Fruit fly (Drosophila melanogaster) whole organism, wandering third instar larva: Measurements from ENCODE around the gene CG7655.

Experiments used
- Abd-B ChIP-seq: fragments of >200 bp; optimal IDR thresholded peaks from 2 replicates; lab custom pipeline; 2017; ENCODE audit warnings: missing biosample characterization, missing genetic modification characterization
- CG32264 ChIP-seq: fragments of 200-800 bp; sonication (Bioruptor generic); optimal IDR thresholded peaks from 2 replicates; lab custom pipeline; 2016; ENCODE audit warnings: missing biosample characterization, missing genetic modification characterization
- CG9705 ChIP-seq: fragments of 200-800 bp; sonication (Bioruptor generic); optimal IDR thresholded peaks from 2 replicates; lab custom pipeline; 2018; ENCODE audit warnings: missing biosample characterization, mild to moderate bottlenecking, missing genetic modification characterization
- CrebA ChIP-seq: fragments of 200-800 bp; sonication (Bioruptor generic); optimal IDR thresholded peaks from 2 replicates; lab custom pipeline; 2016; ENCODE audit warnings: missing biosample characterization, mild to moderate bottlenecking, missing genetic modification characterization, borderline replicate concordance
- Dif ChIP-seq: fragments of 200-275, 200-300 bp; sonication (Bioruptor generic); optimal IDR thresholded peaks from 2 replicates; lab custom pipeline; 2018; ENCODE audit warnings: missing biosample characterization, missing genetic modification characterization; ENCODE audit not compliant: partially characterized antibody
- GATAd ChIP-seq: sonication (Bioruptor generic); optimal IDR thresholded peaks from 2 replicates; lab custom pipeline; 2016; ENCODE audit warnings: missing biosample characterization, missing genetic modification characterization
- Hnf4 ChIP-seq: fragments of 200-800 bp; sonication (Bioruptor generic); optimal IDR thresholded peaks from 2 replicates; lab custom pipeline; 2016; ENCODE audit warnings: missing biosample characterization, mild to moderate bottlenecking, missing genetic modification characterization
- Hr78 ChIP-seq: fragments of >200 bp; optimal IDR thresholded peaks from 2 replicates; lab custom pipeline; 2017; ENCODE audit warnings: missing biosample characterization, missing genetic modification characterization
- Hr83 ChIP-seq: fragments of 200-300 bp; sonication (Bioruptor generic); optimal IDR thresholded peaks from 2 replicates; lab custom pipeline; 2016; ENCODE audit warnings: missing biosample characterization, mild to moderate bottlenecking, missing genetic modification characterization, moderate library complexity; ENCODE audit not compliant: poor library complexity, severe bottlenecking
- Jra ChIP-seq: sonication (Bioruptor generic); optimal IDR thresholded peaks from 2 replicates; lab custom pipeline; 2016; ENCODE audit warnings: missing biosample characterization, missing genetic modification characterization
- Mio ChIP-seq: sonication (Bioruptor generic); optimal IDR thresholded peaks from 2 replicates; lab custom pipeline; 2016; ENCODE audit warnings: missing biosample characterization, missing genetic modification characterization
- Myc ChIP-seq: fragments of >200 bp; optimal IDR thresholded peaks from 2 replicates; lab custom pipeline; 2017
- N ChIP-seq: fragments of >200 bp; optimal IDR thresholded peaks from 2 replicates; lab custom pipeline; 2018; ENCODE audit warnings: missing biosample characterization, missing external identifiers, missing genetic modification characterization
- OdsH ChIP-seq: fragments of 200-800 bp; sonication (Bioruptor generic); optimal IDR thresholded peaks from 2 replicates; lab custom pipeline; 2016; ENCODE audit warnings: missing biosample characterization, mild to moderate bottlenecking, missing genetic modification characterization
- Rel ChIP-seq, 2 experiments: fragments of 200-800 bp; sonication (Bioruptor generic) in 1 of 2; optimal IDR thresholded peaks; 2 replicates in 1 of 2; 3 replicates in 1 of 2; lab custom pipeline; 2016 to 2019; ENCODE audit warnings: mild to moderate bottlenecking in 2 of 2, missing biosample characterization in 2 of 2, missing genetic modification characterization in 2 of 2, moderate library complexity in 1 of 2
- Sp1 ChIP-seq: fragments of 200-800 bp; sonication (Bioruptor generic); optimal IDR thresholded peaks from 3 replicates; lab custom pipeline; 2019; ENCODE audit warnings: missing biosample characterization, mild to moderate bottlenecking, missing genetic modification characterization, moderate library complexity
- Vsx2 ChIP-seq: fragments of 200-300, 225-300 bp; sonication (Bioruptor generic); optimal IDR thresholded peaks from 2 replicates; lab custom pipeline; 2018; ENCODE audit warnings: missing biosample characterization, missing genetic modification characterization; ENCODE audit not compliant: partially characterized antibody
- brk ChIP-seq: fragments of 200-800 bp; sonication (Bioruptor generic); optimal IDR thresholded peaks from 2 replicates; lab custom pipeline; 2016; ENCODE audit warnings: missing biosample characterization, mild to moderate bottlenecking, missing genetic modification characterization
- dl ChIP-seq, 2 experiments: fragments of 175-275, 200-275 bp in 1 of 2; fragments of 200-275 bp in 1 of 2; sonication (Bioruptor generic); optimal IDR thresholded peaks; lab custom pipeline; 2018; ENCODE audit warnings: mild to moderate bottlenecking in 2 of 2, missing biosample characterization in 2 of 2, missing genetic modification characterization in 2 of 2, moderate library complexity in 2 of 2; ENCODE audit not compliant: partially characterized antibody in 2 of 2, insufficient read depth in 1 of 2
- dmrt93B ChIP-seq: fragments of 200-800 bp; sonication (Bioruptor generic); optimal IDR thresholded peaks from 2 replicates; lab custom pipeline; 2018; ENCODE audit warnings: missing biosample characterization, mild to moderate bottlenecking, missing genetic modification characterization
- ey ChIP-seq: fragments of 200-800 bp; sonication (Bioruptor generic); optimal IDR thresholded peaks from 2 replicates; lab custom pipeline; 2016; ENCODE audit warnings: missing biosample characterization, missing genetic modification characterization
- foxo ChIP-seq, 2 experiments: fragments of 200-800 bp; sonication (Bioruptor generic); optimal IDR thresholded peaks; 2 replicates in 1 of 2; 3 replicates in 1 of 2; lab custom pipeline; 2016 to 2017; ENCODE audit warnings: missing biosample characterization in 2 of 2, missing genetic modification characterization in 2 of 2
- fru ChIP-seq: fragments of 200-800 bp; sonication (Bioruptor generic); optimal IDR thresholded peaks from 3 replicates; lab custom pipeline; 2016; ENCODE audit warnings: missing biosample characterization, mild to moderate bottlenecking, missing genetic modification characterization
- h ChIP-seq: fragments of 200-800 bp; sonication (Bioruptor generic); optimal IDR thresholded peaks from 3 replicates; lab custom pipeline; 2016; ENCODE audit warnings: missing biosample characterization, mild to moderate bottlenecking, missing genetic modification characterization
- jim ChIP-seq: fragments of 175-275, 200-325 bp; sonication (Bioruptor generic); optimal IDR thresholded peaks from 2 replicates; lab custom pipeline; 2016; ENCODE audit warnings: missing biosample characterization, mild to moderate bottlenecking, missing genetic modification characterization
- pan ChIP-seq: fragments of >200 bp; optimal IDR thresholded peaks from 2 replicates; lab custom pipeline; 2017
- psq ChIP-seq: fragments of 200-800 bp; sonication (Bioruptor generic); optimal IDR thresholded peaks from 3 replicates; lab custom pipeline; 2017; ENCODE audit warnings: missing biosample characterization, mild to moderate bottlenecking, missing genetic modification characterization, moderate library complexity
- rgr ChIP-seq: fragments of 200-800 bp; sonication (Bioruptor generic); optimal IDR thresholded peaks from 3 replicates; lab custom pipeline; 2016; ENCODE audit warnings: missing biosample characterization, mild to moderate bottlenecking, missing genetic modification characterization
- sage ChIP-seq: fragments of 200-800 bp; sonication (Bioruptor generic); optimal IDR thresholded peaks from 2 replicates; lab custom pipeline; 2016; ENCODE audit warnings: missing biosample characterization, mild to moderate bottlenecking, missing genetic modification characterization
- sv ChIP-seq: fragments of 200-800 bp; sonication (Bioruptor generic); optimal IDR thresholded peaks from 3 replicates; lab custom pipeline; 2016; ENCODE audit warnings: missing biosample characterization, missing genetic modification characterization
- tai ChIP-seq: sonication (Bioruptor generic); optimal IDR thresholded peaks from 2 replicates; lab custom pipeline; 2016; ENCODE audit warnings: missing biosample characterization, missing genetic modification characterization
- usp ChIP-seq: fragments of >200 bp; optimal IDR thresholded peaks from 2 replicates; lab custom pipeline; 2017; ENCODE audit warnings: missing biosample characterization, missing genetic modification characterization
- woc ChIP-seq: sonication (Bioruptor generic); optimal IDR thresholded peaks from 2 replicates; lab custom pipeline; 2016; ENCODE audit warnings: missing biosample characterization, mild to moderate bottlenecking, missing genetic modification characterization

CG7655 gene

dm6 chr3R:17711646-17711975 lies 29.1 kb downstream of the CG7655 start:
- peak; percentile 2 for TF ChIP-seq Dif
- no peak for TF ChIP-seq OdsH

DNA sequence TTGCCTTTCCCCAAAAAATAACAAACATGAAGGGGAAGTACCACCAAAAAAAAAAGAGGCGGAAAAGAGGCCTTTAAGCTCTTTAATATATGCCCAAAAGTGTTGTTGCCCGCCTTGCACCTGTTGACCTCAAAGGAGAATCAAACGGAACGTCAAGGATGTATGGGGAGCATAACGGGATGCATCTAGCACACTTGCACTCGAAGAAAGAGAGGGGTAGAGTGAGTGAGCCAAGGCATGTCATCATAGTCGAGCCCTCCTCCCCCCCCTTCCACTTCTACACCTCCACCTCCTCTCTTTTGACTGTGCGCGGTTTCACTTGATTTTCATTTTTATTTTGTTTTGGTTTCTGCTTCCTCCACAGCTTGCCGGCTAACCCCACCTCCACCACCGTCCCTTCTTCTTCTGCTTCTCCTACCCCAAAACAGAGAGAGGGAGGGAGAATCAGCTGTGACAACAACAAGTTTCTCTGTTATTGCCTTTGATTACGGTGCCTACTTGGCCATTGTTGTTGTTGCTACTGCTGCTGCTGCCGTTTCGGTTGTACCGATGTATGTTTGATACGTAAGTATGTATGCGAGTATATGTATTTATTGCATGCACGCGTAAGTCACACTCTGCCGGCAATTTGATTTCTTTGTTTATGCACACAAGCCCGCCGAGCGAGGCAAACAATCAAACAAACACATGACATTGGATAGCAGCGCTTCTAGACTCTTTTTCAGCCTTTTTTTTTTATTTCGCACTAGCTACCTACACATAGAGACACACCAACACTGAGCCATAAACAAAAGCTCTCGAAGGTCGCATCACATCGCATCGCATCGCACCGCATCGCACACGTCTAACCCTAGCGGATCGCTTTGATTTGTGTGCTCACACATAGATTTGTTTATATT lies 30.4 kb downstream of the CG7655 start:
- TF ChIP-seq sage (GFP tag; lab: Kevin White, UChicago) (no peak), foxo (GFP tag; optimal IDR thresholded peaks at IDR 0.05; lab: Kevin White, UChicago) (peak in 1 of 2 experiments; percentile 19), Hnf4 (GFP tag; lab: Kevin White, UChicago) (peak; percentile 19), dmrt93B (GFP tag; lab: Kevin White, UChicago) (no peak), Vsx2 (GFP tag; lab: Kevin White, UChicago) (no peak), Rel (GFP tag; optimal IDR thresholded peaks at IDR 0.05; lab: Kevin White, UChicago) (no peak), Rel (tag; optimal IDR thresholded peaks at IDR 0.05; lab: Kevin White, UChicago) (peak; percentile 65), Hr83 (GFP tag; lab: Kevin White, UChicago) (peak; percentile 81), CrebA (GFP tag; lab: Kevin White, UChicago) (no peak), Mio (GFP tag; lab: Kevin White, UChicago) (no peak), Jra (GFP tag; lab: Kevin White, UChicago) (no peak), dl (GFP tag; optimal IDR thresholded peaks at IDR 0.05; lab: Kevin White, UChicago; ENCODE audit: insufficient read depth in 1 of 2, partially characterized antibody in 2 of 2) (no peak), jim (GFP tag; lab: Kevin White, UChicago) (peak; percentile 22), woc (GFP tag; lab: Kevin White, UChicago) (no peak), h (GFP tag; lab: Kevin White, UChicago) (peak; percentile 21), psq (GFP tag; lab: Kevin White, UChicago) (peak; percentile 89), tai (GFP tag; lab: Kevin White, UChicago) (no peak)

DNA sequence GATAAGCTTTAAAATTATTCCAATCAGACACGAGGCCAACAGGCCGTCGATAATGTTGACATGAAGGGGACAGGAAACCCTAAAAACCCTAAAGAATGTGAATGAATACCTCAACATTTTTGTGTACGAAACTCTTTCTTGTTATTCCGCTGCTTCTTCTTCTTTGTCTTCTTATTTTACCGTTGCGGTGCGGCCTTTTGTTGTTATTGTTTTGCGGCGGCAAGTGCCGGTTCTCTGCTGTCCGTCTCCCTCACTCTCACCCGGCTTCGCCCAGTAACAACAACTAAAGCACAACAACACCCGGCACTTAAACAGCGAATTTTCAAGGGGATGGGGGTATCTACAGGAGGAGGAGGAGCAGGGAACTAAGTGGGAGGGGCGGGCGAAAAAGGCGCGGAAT lies 31.9 kb downstream of the CG7655 start:
- TF ChIP-seq sage (GFP tag; lab: Kevin White, UChicago): no peak
- TF ChIP-seq Abd-B (GFP tag; lab: Kevin White, UChicago): no peak
- TF ChIP-seq jim (GFP tag; lab: Kevin White, UChicago): no peak

DNA sequence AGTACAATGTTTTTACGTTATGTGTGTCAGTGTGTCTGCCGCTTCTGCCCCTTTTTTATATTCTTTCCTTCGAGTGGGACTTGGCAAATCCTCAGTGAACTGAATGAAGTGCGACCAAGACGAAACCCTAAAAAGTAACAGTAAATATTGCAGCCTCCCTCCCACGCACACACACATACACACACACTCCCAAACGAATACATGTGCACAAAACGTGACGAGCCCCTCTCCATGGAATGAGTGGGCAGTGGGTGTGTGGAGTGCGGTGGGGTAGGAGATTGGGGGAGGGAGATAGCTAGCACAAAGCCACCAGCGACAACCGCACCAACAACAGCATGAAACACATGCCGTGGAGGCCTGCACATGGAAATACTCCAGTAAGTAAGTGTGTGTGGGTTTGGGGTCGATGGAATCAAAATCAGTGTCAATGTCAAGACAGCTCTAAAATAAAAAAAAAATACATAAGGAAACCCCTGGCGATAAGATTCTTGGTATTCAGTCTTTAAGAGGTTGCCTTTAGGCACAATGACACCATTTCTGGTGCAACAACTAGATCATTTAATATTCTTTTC lies 32.4 kb downstream of the CG7655 start:
- TF ChIP-seq Rel (GFP tag; optimal IDR thresholded peaks at IDR 0.05; lab: Kevin White, UChicago) (no peak), Rel (tag; optimal IDR thresholded peaks at IDR 0.05; lab: Kevin White, UChicago) (peak; percentile 80), h (GFP tag; lab: Kevin White, UChicago) (peak; percentile 20), sv (no peak), psq (GFP tag; lab: Kevin White, UChicago) (peak; percentile 52)

dm6 chr3R:17716858-17717596 lies 34.6 kb downstream of the CG7655 start:
- peak; percentile 53 for TF ChIP-seq OdsH
- peak; percentile 26 for TF ChIP-seq CG9705
- TF ChIP-seq Mio (GFP tag; lab: Kevin White, UChicago): no peak
- no peak for TF ChIP-seq CG32264 (GFP tag; lab: Kevin White, UChicago)
- TF ChIP-seq Abd-B (GFP tag; lab: Kevin White, UChicago): no peak
- peak; percentile 45 for TF ChIP-seq Hnf4 (GFP tag; lab: Kevin White, UChicago)
- no peak for TF ChIP-seq GATAd
- TF ChIP-seq Hr78: no peak
- TF ChIP-seq woc (GFP tag; lab: Kevin White, UChicago): peak; percentile 2
- TF ChIP-seq brk (GFP tag; lab: Kevin White, UChicago): peak; percentile 66
- no peak for TF ChIP-seq pan (lab: Kevin White, UChicago)
- TF ChIP-seq ey (GFP tag; lab: Kevin White, UChicago): peak; percentile 3
- peak; percentile 90 for TF ChIP-seq Hr83 (GFP tag; lab: Kevin White, UChicago)
- peak; percentile 47 for TF ChIP-seq Sp1 (GFP tag; lab: Kevin White, UChicago)
- peak; percentile 13 for TF ChIP-seq N (GFP tag; lab: Kevin White, UChicago)
- TF ChIP-seq dl (GFP tag; optimal IDR thresholded peaks at IDR 0.05; lab: Kevin White, UChicago; ENCODE audit: insufficient read depth in 1 of 2, partially characterized antibody in 2 of 2): peak; percentile 96 to 97
- no peak for TF ChIP-seq dmrt93B (GFP tag; lab: Kevin White, UChicago)
- TF ChIP-seq psq (GFP tag; lab: Kevin White, UChicago): peak; percentile 75
- no peak for TF ChIP-seq Myc (lab: Kevin White, UChicago)
- peak; percentile 28 for TF ChIP-seq sage (GFP tag; lab: Kevin White, UChicago)
- TF ChIP-seq sv: no peak
- TF ChIP-seq rgr (GFP tag; lab: Kevin White, UChicago): peak; percentile 39
- TF ChIP-seq h (GFP tag; lab: Kevin White, UChicago): peak; percentile 84
- TF ChIP-seq fru (GFP tag; lab: Kevin White, UChicago): peak; percentile 75
- TF ChIP-seq CrebA (GFP tag; lab: Kevin White, UChicago): no peak
- peak; percentile 52 to 56 for TF ChIP-seq foxo (GFP tag; optimal IDR thresholded peaks at IDR 0.05; lab: Kevin White, UChicago)
- peak; percentile 83 for TF ChIP-seq Jra (GFP tag; lab: Kevin White, UChicago)
- peak; percentile 98 for TF ChIP-seq Dif
- TF ChIP-seq Rel (GFP tag; optimal IDR thresholded peaks at IDR 0.05; lab: Kevin White, UChicago): no peak
- TF ChIP-seq Rel (tag; optimal IDR thresholded peaks at IDR 0.05; lab: Kevin White, UChicago): peak; percentile 72
- no peak for TF ChIP-seq usp (GFP tag; lab: Kevin White, UChicago)
